Fruit fly (Drosophila melanogaster): Measurements from ENCODE around the gene CHMP2B.

CHMP2B gene

dm6 chr3L:5152354-5152806 lies 13.0 kb downstream of the CHMP2B start, which contains the start of the genes Gen and Srp54k (continued):
- TF ChIP-seq CG4404 (GFP tag; IDR thresholded peaks at IDR 0.05) (peak; percentile 36; the same call in 1 of the 2 replicates), CG14710 (tag; optimal IDR thresholded peaks at IDR 0.05) (peak; percentile 48), Lpt (GFP tag; optimal IDR thresholded peaks at IDR 0.05) (no peak), ranshi (GFP tag; IDR thresholded peaks at IDR 0.05) (no peak), Dad (GFP tag; optimal IDR thresholded peaks at IDR 0.05) (no peak), Hmr (GFP tag; optimal IDR thresholded peaks at IDR 0.05) (peak; percentile 58), CG9727 (GFP tag; optimal IDR thresholded peaks at IDR 0.05) (peak; percentile 41), salm (tag; optimal IDR thresholded peaks at IDR 0.05) (no peak), CG3847 (GFP tag; IDR thresholded peaks at IDR 0.05) (peak; percentile 28; the same call in 1 of the 2 replicates), ash1 (GFP tag; optimal IDR thresholded peaks at IDR 0.05) (no peak), cg (GFP tag; optimal IDR thresholded peaks at IDR 0.05) (no peak), Mes4 (GFP tag; optimal IDR thresholded peaks at IDR 0.05) (peak; percentile 25), mld (GFP tag; IDR thresholded peaks at IDR 0.05; ENCODE audit: partially characterized antibody) (no peak), knrl (GFP tag; IDR thresholded peaks at IDR 0.05; ENCODE audit: partially characterized antibody) (peak; percentile 30; the same call in 1 of the 3 replicates), Gug (GFP tag; IDR thresholded peaks at IDR 0.05) (no peak), CG5953 (GFP tag; IDR thresholded peaks at IDR 0.05) (no peak), CG13624 (GFP tag; optimal IDR thresholded peaks at IDR 0.05) (peak; percentile 22), cad (GFP tag; optimal IDR thresholded peaks at IDR 0.05) (no peak), lov (optimal IDR thresholded peaks at IDR 0.05) (no peak), lov (GFP tag; IDR thresholded peaks at IDR 0.05) (no peak), CG9609 (GFP tag; optimal IDR thresholded peaks at IDR 0.05) (no peak), CG10366 (GFP tag; IDR thresholded peaks at IDR 0.05) (no peak), CG2129 (GFP tag; IDR thresholded peaks at IDR 0.05; ENCODE audit: partially characterized antibody) (no peak), MTF-1 (GFP tag; optimal IDR thresholded peaks at IDR 0.05; ENCODE audit: borderline replicate concordance) (no peak), Dek (tag; optimal IDR thresholded peaks at IDR 0.05) (peak; percentile 38), CG1832 (GFP tag; optimal IDR thresholded peaks at IDR 0.05) (no peak), Opbp (GFP tag; IDR thresholded peaks at IDR 0.05; ENCODE audit: partially characterized antibody) (peak; percentile 62), CG30403 (GFP tag; optimal IDR thresholded peaks at IDR 0.05) (no peak), CG10959 (GFP tag; IDR thresholded peaks at IDR 0.05) (no peak), gsb (GFP tag; IDR thresholded peaks at IDR 0.05) (no peak), scrt (GFP tag; optimal IDR thresholded peaks at IDR 0.05) (peak; percentile 4), ara (GFP tag; IDR thresholded peaks at IDR 0.05) (peak; percentile 46), fd96Cb (tag; optimal IDR thresholded peaks at IDR 0.05) (no peak), nerfin-2 (GFP tag; IDR thresholded peaks at IDR 0.05; ENCODE audit: partially characterized antibody) (no peak), CG30020 (tag; optimal IDR thresholded peaks at IDR 0.05) (no peak), jing (GFP tag; optimal IDR thresholded peaks at IDR 0.05) (no peak), CG11723 (GFP tag; optimal IDR thresholded peaks at IDR 0.05) (no peak), crp (GFP tag; optimal IDR thresholded peaks at IDR 0.05) (peak in 1 of 2 experiments; percentile 80), nerfin-1 (tag; optimal IDR thresholded peaks at IDR 0.05) (no peak), bowl (GFP tag; IDR thresholded peaks at IDR 0.05) (no peak), CG10462 (GFP tag; optimal IDR thresholded peaks at IDR 0.05) (no peak), CG12299 (tag; optimal IDR thresholded peaks at IDR 0.05) (no peak), tll (GFP tag; optimal IDR thresholded peaks at IDR 0.05) (peak in 1 of 2 experiments; percentile 42), CG16779 (GFP tag; IDR thresholded peaks at IDR 0.05) (no peak), dmrt11E (tag; optimal IDR thresholded peaks at IDR 0.05) (peak; percentile 36), hb (GFP tag; IDR thresholded peaks at IDR 0.05; ENCODE audit: partially characterized antibody) (no peak), nau (GFP tag; optimal IDR thresholded peaks at IDR 0.05) (no peak), hkb (optimal IDR thresholded peaks at IDR 0.05) (peak; percentile 85), hkb (GFP tag; IDR thresholded peaks at IDR 0.05) (no peak), CG12155 (GFP tag; optimal IDR thresholded peaks at IDR 0.05) (peak; percentile 13)

Measured in whole organism, embryonic.